Worm (Caenorhabditis elegans): ENCODE data around the gene frpr-17.

DNA sequence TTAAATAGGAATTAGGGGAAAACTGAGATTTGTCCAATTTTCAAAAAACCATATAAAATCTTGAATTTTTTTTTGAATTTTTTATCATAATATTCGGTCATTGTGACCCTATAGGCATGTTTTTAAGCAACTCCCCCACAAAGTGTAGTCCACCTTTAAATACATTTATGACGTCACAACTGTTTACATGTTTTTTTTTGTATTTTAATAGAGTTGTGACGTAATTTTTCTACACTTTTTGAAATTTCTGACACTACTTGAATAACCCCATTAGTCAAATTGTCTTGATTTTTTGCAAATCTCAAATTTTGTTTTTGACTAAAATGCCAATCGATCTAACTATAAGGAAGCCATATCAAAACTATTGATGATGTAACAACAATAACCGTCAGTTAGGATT is 39.8 kb upstream of the frpr-17 start:
- TF ChIP-seq med-1 (GFP tag; optimal IDR thresholded peaks at IDR 0.05; ENCODE audit: insufficient read depth), result no peak
- no peak for TF ChIP-seq tab-1 (GFP tag; IDR thresholded peaks at IDR 0.05)
- TF ChIP-seq ztf-29 (GFP tag; IDR thresholded peaks at IDR 0.05), result no peak
- no peak for TF ChIP-seq cog-1 (tag; optimal IDR thresholded peaks at IDR 0.05)
